Fruit fly (Drosophila melanogaster): ENCODE measurements around the gene CG12483.

The CG12483 gene

DNA sequence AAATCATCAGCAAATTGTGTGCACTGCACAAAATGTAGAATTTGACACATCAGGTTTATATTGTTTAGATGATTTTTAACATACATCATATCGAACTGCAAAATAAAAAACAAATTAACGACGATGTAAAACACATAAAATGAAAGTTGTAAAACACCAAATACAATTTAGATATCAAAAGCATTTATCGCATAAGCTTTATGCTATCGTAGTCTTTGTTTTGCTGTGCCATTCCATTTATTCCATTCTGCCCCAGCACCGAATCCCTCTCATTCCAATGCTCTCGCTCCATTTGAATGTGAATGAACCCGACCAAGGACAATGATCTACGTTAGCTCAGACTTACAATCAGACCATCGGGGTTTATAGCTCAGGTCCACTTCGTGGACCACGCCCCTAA is 26.9 kb downstream of the CG12483 start (continued):
- TF ChIP-seq CG3919 (GFP tag; optimal IDR thresholded peaks at IDR 0.05) (peak; percentile 3), Sox14 (GFP tag; optimal IDR thresholded peaks at IDR 0.05) (peak; percentile 23), svp (GFP tag) (peak; percentile 70), CG6163 (GFP tag; IDR thresholded peaks at IDR 0.05) (0 out of 3 replicates have a peak, but pooled peaks have one; percentile 20), achi (GFP tag; optimal IDR thresholded peaks at IDR 0.05) (peak; percentile 19), topi (GFP tag; optimal IDR thresholded peaks at IDR 0.05) (peak; percentile 45), esn (GFP tag; optimal IDR thresholded peaks at IDR 0.05) (no peak), CG34406 (GFP tag; optimal IDR thresholded peaks at IDR 0.05) (peak; percentile 4), dsx (GFP tag; optimal IDR thresholded peaks at IDR 0.05; ENCODE audit: poor library complexity, severe bottlenecking) (peak; percentile 7), CG7368 (GFP tag; optimal IDR thresholded peaks at IDR 0.05) (no peak), Sox15 (GFP tag; optimal IDR thresholded peaks at IDR 0.05) (no peak), CG1621 (tag; optimal IDR thresholded peaks at IDR 0.05) (no peak), CG16779 (tag; optimal IDR thresholded peaks at IDR 0.05) (no peak), CG31627 (GFP tag; optimal IDR thresholded peaks at IDR 0.05) (peak; percentile 6), CG3032 (tag; optimal IDR thresholded peaks at IDR 0.05) (no peak), ss (GFP tag; optimal IDR thresholded peaks at IDR 0.05) (peak in 1 of 2 experiments; percentile 2)

dm6 chr3L:69310-69709 is 28.9 kb downstream of the CG12483 start:
- no peak for TF ChIP-seq net (GFP tag; optimal IDR thresholded peaks at IDR 0.05)
- TF ChIP-seq Met (GFP tag; optimal IDR thresholded peaks at IDR 0.05), result no peak
- TF ChIP-seq lz (GFP tag; optimal IDR thresholded peaks at IDR 0.05), result no peak
- peak; percentile 54 for TF ChIP-seq CG9139 (GFP tag; optimal IDR thresholded peaks at IDR 0.05)
- TF ChIP-seq CG16779 (tag; optimal IDR thresholded peaks at IDR 0.05), result peak; percentile 3
- no peak for TF ChIP-seq CG11762 (GFP tag; optimal IDR thresholded peaks at IDR 0.05; ENCODE audit: insufficient read depth)
- TF ChIP-seq spab (GFP tag; optimal IDR thresholded peaks at IDR 0.05), result peak; percentile 47
- TF ChIP-seq CG6808 (GFP tag; optimal IDR thresholded peaks at IDR 0.05), result peak; percentile 56
- TF ChIP-seq esn (GFP tag; optimal IDR thresholded peaks at IDR 0.05), result no peak
- peak; percentile 28 for TF ChIP-seq CG3032 (tag; optimal IDR thresholded peaks at IDR 0.05)
- TF ChIP-seq dsx (GFP tag; optimal IDR thresholded peaks at IDR 0.05; ENCODE audit: poor library complexity, severe bottlenecking), result peak; percentile 73
- no peak for TF ChIP-seq CG31627 (GFP tag; optimal IDR thresholded peaks at IDR 0.05)
- no peak for TF ChIP-seq CG6792 (GFP tag; optimal IDR thresholded peaks at IDR 0.05)
- TF ChIP-seq Sox15 (GFP tag; optimal IDR thresholded peaks at IDR 0.05), result no peak
- TF ChIP-seq CG32006 (GFP tag; optimal IDR thresholded peaks at IDR 0.05), result no peak
- TF ChIP-seq cyc (GFP tag; optimal IDR thresholded peaks at IDR 0.05), result no peak
- TF ChIP-seq CG8319 (GFP tag; optimal IDR thresholded peaks at IDR 0.05), result no peak
- peak; percentile 17 for TF ChIP-seq Eip75B (GFP tag; optimal IDR thresholded peaks at IDR 0.05)
- no peak for TF ChIP-seq CG8119 (GFP tag; IDR thresholded peaks at IDR 0.05)
- peak; percentile 72 for TF ChIP-seq CG6163 (GFP tag; IDR thresholded peaks at IDR 0.05)
- no peak for TF ChIP-seq OdsH (GFP tag; optimal IDR thresholded peaks at IDR 0.05)
- peak; percentile 28 for TF ChIP-seq CG6854 (GFP tag; optimal IDR thresholded peaks at IDR 0.05)
- TF ChIP-seq Ets96B (tag; optimal IDR thresholded peaks at IDR 0.05), result peak; percentile 39
- peak; percentile 2 for TF ChIP-seq vri (GFP tag; optimal IDR thresholded peaks at IDR 0.05)
- TF ChIP-seq svp (GFP tag), result peak; percentile 48
- no peak for TF ChIP-seq Eip78C (GFP tag)
- TF ChIP-seq CG1621 (tag; optimal IDR thresholded peaks at IDR 0.05), result peak; percentile 37
- peak; percentile 63 to 78 for TF ChIP-seq ss (GFP tag; optimal IDR thresholded peaks at IDR 0.05)
- peak; percentile 14 for TF ChIP-seq fd59A (GFP tag; optimal IDR thresholded peaks at IDR 0.05)
- no peak for TF ChIP-seq CG10631 (GFP tag; optimal IDR thresholded peaks at IDR 0.05)
- no peak for TF ChIP-seq Gug (GFP tag; IDR thresholded peaks at IDR 0.05)
- TF ChIP-seq pdm3 (GFP tag; optimal IDR thresholded peaks at IDR 0.05), result no peak
- TF ChIP-seq Sox14 (GFP tag; optimal IDR thresholded peaks at IDR 0.05), result no peak
- TF ChIP-seq Sox102F (GFP tag; optimal IDR thresholded peaks at IDR 0.05), result no peak
- peak in 1 of 2 experiments; percentile 25 for TF ChIP-seq salr (GFP tag; optimal IDR thresholded peaks at IDR 0.05)
